Fruit fly (Drosophila melanogaster) whole organism, prepupa: Measurements from ENCODE around the gene CG12546.

ENCODE experiments used
- CG11294 ChIP-seq: fragments of 200-800 bp; sonication (Bioruptor generic); IDR thresholded peaks from 2 replicates; pipeline ENCODE4 v1.3.6; 2022; ENCODE audit warnings: missing biosample characterization, missing genetic modification characterization
- CG11762 ChIP-seq: fragments of 200-800 bp; sonication (Bioruptor generic); optimal IDR thresholded peaks from 3 replicates; lab custom pipeline; 2016; ENCODE audit warnings: missing biosample characterization, missing genetic modification characterization; ENCODE audit not compliant: insufficient read depth
- CG15336 ChIP-seq: fragments of 200-800 bp; sonication (Bioruptor generic); IDR thresholded peaks from 2 replicates; pipeline ENCODE4 v1.3.6; 2022; ENCODE audit warnings: missing biosample characterization, missing genetic modification characterization
- CG1621 ChIP-seq: fragments of 200-800 bp; sonication (Bioruptor generic); optimal IDR thresholded peaks from 3 replicates; lab custom pipeline; 2018; ENCODE audit warnings: missing biosample characterization, mild to moderate bottlenecking, missing genetic modification characterization
- CG16779 ChIP-seq: fragments of 200-800 bp; sonication (Bioruptor generic); optimal IDR thresholded peaks from 3 replicates; lab custom pipeline; 2017; ENCODE audit warnings: missing biosample characterization, mild to moderate bottlenecking, missing genetic modification characterization
- CG3032 ChIP-seq: fragments of 200-800 bp; optimal IDR thresholded peaks from 2 replicates; lab custom pipeline; 2019; ENCODE audit warnings: missing biosample characterization, mild to moderate bottlenecking, missing genetic modification characterization, moderate library complexity
- CG31627 ChIP-seq: fragments of 200-800 bp; sonication (Bioruptor generic); optimal IDR thresholded peaks from 3 replicates; lab custom pipeline; 2016; ENCODE audit warnings: missing biosample characterization, missing genetic modification characterization
- CG32006 ChIP-seq: fragments of 200-800 bp; sonication (Bioruptor generic); optimal IDR thresholded peaks from 3 replicates; lab custom pipeline; 2017; ENCODE audit warnings: missing biosample characterization, mild to moderate bottlenecking, missing genetic modification characterization
- CG34406 ChIP-seq: fragments of 200-800 bp; sonication (Bioruptor generic); optimal IDR thresholded peaks from 3 replicates; lab custom pipeline; 2016; ENCODE audit warnings: missing biosample characterization, missing genetic modification characterization
- CG3919 ChIP-seq: fragments of 200-800 bp; sonication (Bioruptor generic); optimal IDR thresholded peaks from 3 replicates; lab custom pipeline; 2016; ENCODE audit warnings: missing biosample characterization, missing genetic modification characterization
- CG4318 ChIP-seq: fragments of 200-800 bp; sonication (Bioruptor generic); optimal IDR thresholded peaks from 3 replicates; lab custom pipeline; 2017; ENCODE audit warnings: missing biosample characterization, mild to moderate bottlenecking, missing genetic modification characterization
- CG6276 ChIP-seq: fragments of 200-800 bp; sonication (Bioruptor generic); optimal IDR thresholded peaks from 2 replicates; lab custom pipeline; 2017; ENCODE audit warnings: missing biosample characterization, mild to moderate bottlenecking, missing genetic modification characterization
- CG6854 ChIP-seq: fragments of 200-800 bp; sonication (Bioruptor generic); optimal IDR thresholded peaks from 2 replicates; lab custom pipeline; 2017; ENCODE audit warnings: missing biosample characterization, mild to moderate bottlenecking, missing genetic modification characterization
- CG8119 ChIP-seq: fragments of 200-800 bp; sonication (Bioruptor generic); IDR thresholded peaks from 3 replicates; pipeline ENCODE4 v1.3.6; 2022; ENCODE audit warnings: missing biosample characterization, missing genetic modification characterization
- CG8319 ChIP-seq: fragments of 200-800 bp; sonication (Bioruptor generic); optimal IDR thresholded peaks from 3 replicates; lab custom pipeline; 2016; ENCODE audit warnings: missing biosample characterization, missing genetic modification characterization
- CG8632 ChIP-seq: fragments of 200-800 bp; sonication (Bioruptor generic); optimal IDR thresholded peaks from 3 replicates; lab custom pipeline; 2016; ENCODE audit warnings: missing biosample characterization, missing genetic modification characterization
- CG9139 ChIP-seq: fragments of 200-800 bp; sonication (Bioruptor generic); optimal IDR thresholded peaks from 3 replicates; lab custom pipeline; 2017; ENCODE audit warnings: missing biosample characterization, mild to moderate bottlenecking, missing genetic modification characterization
- Eip75B ChIP-seq: fragments of 200-800 bp; sonication (Bioruptor generic); optimal IDR thresholded peaks from 3 replicates; lab custom pipeline; 2016; ENCODE audit warnings: missing biosample characterization, missing genetic modification characterization
- Ets21C ChIP-seq: fragments of 200-800 bp; sonication (Bioruptor generic); optimal IDR thresholded peaks from 3 replicates; lab custom pipeline; 2016; ENCODE audit warnings: missing biosample characterization, missing genetic modification characterization
- Ets96B ChIP-seq: fragments of 200-800 bp; optimal IDR thresholded peaks from 2 replicates; lab custom pipeline; 2019; ENCODE audit warnings: missing biosample characterization, mild to moderate bottlenecking, missing genetic modification characterization, moderate library complexity
- Gug ChIP-seq: fragments of 200-800 bp; sonication (Bioruptor generic); IDR thresholded peaks from 2 replicates; pipeline ENCODE4 v1.3.6; 2022; ENCODE audit warnings: missing biosample characterization, missing genetic modification characterization
- Hr38 ChIP-seq: sonication (Bioruptor generic); optimal IDR thresholded peaks from 2 replicates; lab custom pipeline; 2016; ENCODE audit warnings: missing biosample characterization, missing genetic modification characterization
- Hr39 ChIP-seq: fragments of 200-800 bp; sonication (Bioruptor generic); optimal IDR thresholded peaks from 2 replicates; lab custom pipeline; 2016; ENCODE audit warnings: missing biosample characterization, missing genetic modification characterization
- Hr4 ChIP-seq: fragments of 200-800 bp; sonication (Bioruptor generic); optimal IDR thresholded peaks from 3 replicates; lab custom pipeline; 2016; ENCODE audit warnings: missing biosample characterization, missing genetic modification characterization
- OdsH ChIP-seq: fragments of 200-800 bp; sonication (Bioruptor generic); optimal IDR thresholded peaks from 3 replicates; lab custom pipeline; 2016; ENCODE audit warnings: missing biosample characterization, missing genetic modification characterization
- Sox102F ChIP-seq: fragments of 200-800 bp; sonication (Bioruptor generic); optimal IDR thresholded peaks from 2 replicates; lab custom pipeline; 2016; ENCODE audit warnings: missing biosample characterization, mild to moderate bottlenecking, missing genetic modification characterization
- Sox14 ChIP-seq: fragments of 200-800 bp; sonication (Bioruptor generic); optimal IDR thresholded peaks from 3 replicates; lab custom pipeline; 2016; ENCODE audit warnings: missing biosample characterization, missing genetic modification characterization
- acj6 ChIP-seq: fragments of 200-800 bp; sonication (Bioruptor generic); optimal IDR thresholded peaks from 3 replicates; lab custom pipeline; 2016; ENCODE audit warnings: missing biosample characterization, missing genetic modification characterization
- cyc ChIP-seq: fragments of 200-800 bp; sonication (Bioruptor generic); optimal IDR thresholded peaks from 3 replicates; lab custom pipeline; 2016; ENCODE audit warnings: missing biosample characterization, missing genetic modification characterization
- dac ChIP-seq: fragments of 200-800 bp; sonication (Bioruptor generic); optimal IDR thresholded peaks from 2 replicates; lab custom pipeline; 2017; ENCODE audit warnings: missing biosample characterization, mild to moderate bottlenecking, missing genetic modification characterization
- dsx ChIP-seq: fragments of 200-800 bp; optimal IDR thresholded peaks from 3 replicates; lab custom pipeline; 2019; ENCODE audit warnings: missing biosample characterization, mild to moderate bottlenecking, missing genetic modification characterization, moderate library complexity; ENCODE audit not compliant: poor library complexity, severe bottlenecking
- eg ChIP-seq: fragments of 200-800 bp; sonication (Bioruptor generic); IDR thresholded peaks from 3 replicates; pipeline ENCODE4 v1.3.6; 2022; ENCODE audit warnings: missing biosample characterization, missing genetic modification characterization
- esn ChIP-seq: fragments of 200-800 bp; sonication (Bioruptor generic); optimal IDR thresholded peaks from 2 replicates; lab custom pipeline; 2016; ENCODE audit warnings: missing biosample characterization, mild to moderate bottlenecking, missing genetic modification characterization, moderate library complexity
- lz ChIP-seq: fragments of 200-800 bp; sonication (Bioruptor generic); optimal IDR thresholded peaks from 3 replicates; lab custom pipeline; 2016; ENCODE audit warnings: missing biosample characterization, missing genetic modification characterization
- net ChIP-seq: fragments of 200-800 bp; sonication (Bioruptor generic); optimal IDR thresholded peaks from 3 replicates; lab custom pipeline; 2016; ENCODE audit warnings: missing biosample characterization, missing genetic modification characterization
- pdm3 ChIP-seq: fragments of 200-800 bp; sonication (Bioruptor generic); optimal IDR thresholded peaks from 3 replicates; lab custom pipeline; 2016; ENCODE audit warnings: missing biosample characterization, missing genetic modification characterization
- salr ChIP-seq, 2 experiments: fragments of 200-800 bp; sonication (Bioruptor generic); optimal IDR thresholded peaks; 3 replicates each; lab custom pipeline; 2016 to 2018; ENCODE audit warnings: missing biosample characterization in 2 of 2, missing genetic modification characterization in 2 of 2, mild to moderate bottlenecking in 1 of 2
- ss ChIP-seq, 2 experiments: fragments of 200-800 bp; sonication (Bioruptor generic); optimal IDR thresholded peaks; 2 replicates in 1 of 2; 3 replicates in 1 of 2; lab custom pipeline; 2017 to 2018; ENCODE audit warnings: mild to moderate bottlenecking in 2 of 2, missing biosample characterization in 2 of 2, missing genetic modification characterization in 2 of 2, moderate library complexity in 1 of 2
- vri ChIP-seq: fragments of 200-800 bp; sonication (Bioruptor generic); optimal IDR thresholded peaks from 3 replicates; lab custom pipeline; 2016; ENCODE audit warnings: missing biosample characterization, mild to moderate bottlenecking, missing genetic modification characterization

The CG12546 gene

dm6 chr3L:22742945-22743582 lies 49.5 kb upstream of the CG12546 start (continued):
- TF ChIP-seq CG31627 (GFP tag; lab: Kevin White, UChicago) (peak; percentile 33), pdm3 (GFP tag; lab: Kevin White, UChicago) (peak; percentile 50), CG3032 (tag; lab: Kevin White, UChicago) (peak; percentile 9), CG8119 (GFP tag; lab: Robert Waterston, UW) (no peak), lz (GFP tag; lab: Kevin White, UChicago) (peak; percentile 25), Ets21C (GFP tag; lab: Kevin White, UChicago) (no peak), CG16779 (tag; lab: Kevin White, UChicago) (no peak), CG9139 (GFP tag; lab: Kevin White, UChicago) (no peak)
- TF ChIP-seq, all 60 proteins: peak for 35

- TF ChIP-seq CG31627 (GFP tag; lab: Kevin White, UChicago) (no peak), cyc (GFP tag; lab: Kevin White, UChicago) (no peak), eg (0 out of 3 replicates have a peak, but pooled peaks have one; percentile 26), acj6 (GFP tag; lab: Kevin White, UChicago) (no peak), CG11762 (no peak), Hr38 (no peak), dac (GFP tag; lab: Kevin White, UChicago) (no peak), Sox14 (GFP tag; lab: Kevin White, UChicago) (no peak), Hr39 (no peak), pdm3 (GFP tag; lab: Kevin White, UChicago) (no peak), esn (GFP tag; lab: Kevin White, UChicago) (no peak), CG8319 (no peak), CG16779 (tag; lab: Kevin White, UChicago) (no peak), CG6276 (GFP tag; lab: Kevin White, UChicago) (no peak), CG4318 (GFP tag; lab: Kevin White, UChicago) (no peak), Hr4 (GFP tag; lab: Kevin White, UChicago) (no peak), CG11294 (GFP tag; lab: Robert Waterston, UW) (no peak), Eip75B (peak; percentile 30), CG9139 (GFP tag; lab: Kevin White, UChicago) (no peak), salr (GFP tag; optimal IDR thresholded peaks at IDR 0.05; lab: Kevin White, UChicago) (no peak), net (GFP tag; lab: Kevin White, UChicago) (no peak), CG8632 (GFP tag; lab: Kevin White, UChicago) (no peak), OdsH (no peak), CG34406 (no peak), ss (GFP tag; optimal IDR thresholded peaks at IDR 0.05; lab: Kevin White, UChicago) (no peak), Gug (GFP tag; lab: Robert Waterston, UW) (no peak), CG1621 (tag; lab: Kevin White, UChicago) (peak; percentile 13), CG15336 (GFP tag; lab: Robert Waterston, UW) (0 out of 2 replicates have a peak, but pooled peaks have one; percentile 7), Sox102F (GFP tag; lab: Kevin White, UChicago) (no peak), CG3919 (GFP tag; lab: Kevin White, UChicago) (no peak), Ets96B (no peak), vri (GFP tag; lab: Kevin White, UChicago) (no peak), dsx (GFP tag; lab: Kevin White, UChicago) (peak; percentile 92), CG32006 (GFP tag; lab: Kevin White, UChicago) (no peak), CG6854 (GFP tag; lab: Kevin White, UChicago) (no peak)
These were observed 48.5 kb upstream of the CG12546 start for dm6 chr3L:22742121-22742531.
